Fruit fly (Drosophila melanogaster) whole organism, embryonic: ENCODE results near the gene CG3726.

ENCODE experiments used
- Atf6 ChIP-seq: fragments of 200-800 bp; sonication (Bioruptor generic); IDR thresholded peaks from 2 replicates; pipeline ENCODE4 v1.3.6; 2022; ENCODE audit warnings: missing biosample characterization, missing genetic modification characterization
- C15 ChIP-seq: fragments of 200-800 bp; sonication (Bioruptor generic); IDR thresholded peaks from 3 replicates; pipeline ENCODE4 v1.3.6; 2022; ENCODE audit warnings: missing biosample characterization, missing genetic modification characterization
- CG11085 ChIP-seq: fragments of 200-800 bp; sonication (Bioruptor generic); IDR thresholded peaks from 2 replicates; pipeline ENCODE4 v1.3.6; 2022; ENCODE audit warnings: missing biosample characterization, missing genetic modification characterization
- CG11456 ChIP-seq: fragments of 200-800 bp; sonication (Bioruptor generic); IDR thresholded peaks from 3 replicates; pipeline ENCODE4 v1.3.6; 2022; ENCODE audit warnings: missing biosample characterization, missing genetic modification characterization
- CG14710 ChIP-seq: fragments of 200-800 bp; sonication (Bioruptor generic); optimal IDR thresholded peaks from 3 replicates; lab custom pipeline; 2019; ENCODE audit warnings: missing biosample characterization, mild to moderate bottlenecking, missing genetic modification characterization, moderate library complexity
- CG14860 ChIP-seq: fragments of 200-800 bp; sonication (Bioruptor generic); IDR thresholded peaks from 3 replicates; pipeline ENCODE4 v1.3.6; 2022; ENCODE audit warnings: missing biosample characterization, missing genetic modification characterization; ENCODE audit not compliant: partially characterized antibody
- CG18011 ChIP-seq: fragments of 200-800 bp; sonication (Bioruptor generic); optimal IDR thresholded peaks from 2 replicates; lab custom pipeline; 2017; ENCODE audit warnings: missing biosample characterization, missing genetic modification characterization, mild to moderate bottlenecking, moderate library complexity, missing genotype
- CG2875 ChIP-seq: fragments of 200-800 bp; sonication (Bioruptor generic); optimal IDR thresholded peaks from 2 replicates; lab custom pipeline; 2017; ENCODE audit warnings: missing biosample characterization, mild to moderate bottlenecking, missing genetic modification characterization, missing genetic modification reagents
- CG31441 ChIP-seq: fragments of 200-800 bp; sonication (Bioruptor generic); IDR thresholded peaks from 2 replicates; pipeline ENCODE4 v1.3.6; 2022; ENCODE audit warnings: missing biosample characterization, missing genetic modification characterization
- CG3163 ChIP-seq: fragments of 200-800 bp; sonication (Bioruptor generic); optimal IDR thresholded peaks from 3 replicates; lab custom pipeline; 2016; ENCODE audit warnings: missing biosample characterization, missing genetic modification characterization
- CG32767 ChIP-seq: fragments of 200-800 bp; sonication (Bioruptor generic); IDR thresholded peaks from 2 replicates; pipeline ENCODE4 v1.3.6; 2022; ENCODE audit warnings: missing biosample characterization, missing genetic modification characterization
- CG32772 ChIP-seq: fragments of 200-800 bp; sonication (Bioruptor generic); IDR thresholded peaks from 2 replicates; pipeline ENCODE4 v1.3.6; 2022; ENCODE audit warnings: missing biosample characterization, missing genetic modification characterization
- CG3407 ChIP-seq: fragments of 200-800 bp; sonication (Bioruptor generic); optimal IDR thresholded peaks from 2 replicates; lab custom pipeline; 2018; ENCODE audit warnings: missing biosample characterization, mild to moderate bottlenecking, missing genetic modification characterization
- CG3726 ChIP-seq: fragments of 200-800 bp; sonication (Bioruptor generic); IDR thresholded peaks from 3 replicates; pipeline ENCODE4, ENCODE4 v1.3.6; 2022; ENCODE audit warnings: missing biosample characterization, missing genetic modification characterization
- CG4404 ChIP-seq: fragments of 200-800 bp; sonication (Bioruptor generic); IDR thresholded peaks from 2 replicates; pipeline ENCODE4 v1.3.6; 2022; ENCODE audit warnings: missing biosample characterization, missing genetic modification characterization
- CG4730 ChIP-seq: fragments of 200-800 bp; sonication (Bioruptor generic); IDR thresholded peaks from 2 replicates; pipeline ENCODE4 v1.3.6; 2022; ENCODE audit warnings: missing biosample characterization, missing genetic modification characterization
- CG4854 ChIP-seq: fragments of 200-800 bp; sonication (Bioruptor generic); optimal IDR thresholded peaks from 2 replicates; lab custom pipeline; 2016; ENCODE audit warnings: missing biosample characterization, missing genetic modification characterization, inconsistent platforms
- CG7987 ChIP-seq: fragments of 200-800 bp; sonication (Bioruptor generic); optimal IDR thresholded peaks from 2 replicates; lab custom pipeline; 2018; ENCODE audit warnings: missing biosample characterization, mild to moderate bottlenecking, missing genetic modification characterization, moderate library complexity
- CG8290 ChIP-seq, 3 experiments: fragments of 200-800 bp; sonication (Bioruptor generic); optimal IDR thresholded peaks; 2 replicates each; lab custom pipeline; 2016 to 2019; ENCODE audit warnings: missing biosample characterization in 3 of 3, missing genetic modification characterization in 3 of 3, mild to moderate bottlenecking in 2 of 3, moderate library complexity in 1 of 3
- CG9727 ChIP-seq: fragments of 200-800 bp; sonication (Bioruptor generic); optimal IDR thresholded peaks from 3 replicates; lab custom pipeline; 2017; ENCODE audit warnings: missing biosample characterization, mild to moderate bottlenecking, missing genetic modification characterization
- Ets97D ChIP-seq: fragments of 200-800 bp; sonication (Bioruptor generic); optimal IDR thresholded peaks from 3 replicates; lab custom pipeline; 2016; ENCODE audit warnings: missing biosample characterization, missing genetic modification characterization
- HHEX ChIP-seq: fragments of 200-800 bp; sonication (Bioruptor generic); optimal IDR thresholded peaks from 3 replicates; lab custom pipeline; 2017; ENCODE audit warnings: missing biosample characterization, mild to moderate bottlenecking, missing genetic modification characterization, missing genetic modification reagents
- Meics ChIP-seq: fragments of 200-800 bp; sonication (Bioruptor generic); optimal IDR thresholded peaks from 2 replicates; lab custom pipeline; 2017; ENCODE audit warnings: missing biosample characterization, mild to moderate bottlenecking, missing genetic modification characterization
- NFAT ChIP-seq: fragments of 200-800 bp; sonication (Bioruptor generic); IDR thresholded peaks from 2 replicates; pipeline ENCODE4 v1.3.6; 2022; ENCODE audit warnings: missing biosample characterization, missing genetic modification characterization
- NfI ChIP-seq: fragments of 200-800 bp; sonication (Bioruptor generic); optimal IDR thresholded peaks from 3 replicates; lab custom pipeline; 2018; ENCODE audit warnings: missing biosample characterization, mild to moderate bottlenecking, missing genetic modification characterization, moderate library complexity
- TFAM ChIP-seq: fragments of 200-800 bp; sonication (Bioruptor generic); optimal IDR thresholded peaks from 2 replicates; lab custom pipeline; 2017; ENCODE audit warnings: missing biosample characterization, missing genetic modification characterization, inconsistent platforms
- Xbp1 ChIP-seq: fragments of 200-800 bp; sonication (Bioruptor generic); optimal IDR thresholded peaks from 3 replicates; lab custom pipeline; 2016; ENCODE audit warnings: missing biosample characterization, mild to moderate bottlenecking, missing genetic modification characterization
- amos ChIP-seq: fragments of 200-800 bp; sonication (Bioruptor generic); IDR thresholded peaks from 2 replicates; pipeline ENCODE4 v1.3.6; 2022; ENCODE audit warnings: missing biosample characterization, missing genetic modification characterization; ENCODE audit not compliant: partially characterized antibody
- aop ChIP-seq: fragments of 200-800 bp; sonication (Bioruptor generic); IDR thresholded peaks from 2 replicates; pipeline ENCODE4 v1.3.6; 2022; ENCODE audit warnings: missing biosample characterization, missing genetic modification characterization
- bbx ChIP-seq: fragments of 200-800 bp; sonication (Bioruptor generic); IDR thresholded peaks from 2 replicates; pipeline ENCODE4 v1.3.6; 2022; ENCODE audit warnings: missing biosample characterization, missing genetic modification characterization; ENCODE audit not compliant: partially characterized antibody
- bigmax ChIP-seq: fragments of 200-800 bp; sonication (Bioruptor generic); optimal IDR thresholded peaks from 2 replicates; lab custom pipeline; 2018; ENCODE audit warnings: missing biosample characterization, mild to moderate bottlenecking, missing genetic modification characterization
- chif ChIP-seq, 2 experiments: fragments of 200-800 bp; sonication (Bioruptor generic); optimal IDR thresholded peaks; 3 replicates each; lab custom pipeline; 2016; ENCODE audit warnings: missing biosample characterization in 2 of 2, missing genetic modification characterization in 2 of 2
- chm ChIP-seq: fragments of 200-800 bp; sonication (Bioruptor generic); IDR thresholded peaks from 2 replicates; pipeline ENCODE4 v1.3.6; 2022; ENCODE audit warnings: missing biosample characterization, missing genetic modification characterization
- corto ChIP-seq: fragments of 200-800 bp; sonication (Bioruptor generic); optimal IDR thresholded peaks from 2 replicates; lab custom pipeline; 2016; ENCODE audit warnings: missing biosample characterization, mild to moderate bottlenecking, missing genetic modification characterization, moderate library complexity
- dati ChIP-seq: fragments of 200-800 bp; sonication (Bioruptor generic); IDR thresholded peaks from 2 replicates; pipeline ENCODE4 v1.3.6; 2022; ENCODE audit warnings: missing biosample characterization, missing genetic modification characterization
- knrl ChIP-seq: fragments of 200-800 bp; sonication (Bioruptor generic); IDR thresholded peaks from 3 replicates; pipeline ENCODE4 v1.3.6; 2022; ENCODE audit warnings: missing biosample characterization, missing genetic modification characterization; ENCODE audit not compliant: partially characterized antibody
- lov ChIP-seq, 2 experiments: fragments of 200-800 bp in 1 of 2; fragments of >200 bp in 1 of 2; sonication (Bioruptor generic) in 1 of 2; IDR thresholded peaks in 1 of 2; optimal IDR thresholded peaks in 1 of 2; 2 replicates in 1 of 2; 3 replicates in 1 of 2; pipeline versions ENCODE4 v1.3.6 to Lab custom; 2017 to 2022; ENCODE audit warnings: missing biosample characterization in 1 of 2, missing genetic modification characterization in 1 of 2
- nmo ChIP-seq: fragments of 200-800 bp; sonication (Bioruptor generic); optimal IDR thresholded peaks from 2 replicates; lab custom pipeline; 2018; ENCODE audit warnings: missing biosample characterization, mild to moderate bottlenecking, missing genetic modification characterization, moderate library complexity
- oc ChIP-seq: fragments of 200-800 bp; sonication (Bioruptor generic); optimal IDR thresholded peaks from 2 replicates; lab custom pipeline; 2018; ENCODE audit warnings: missing biosample characterization, mild to moderate bottlenecking, missing genetic modification characterization, moderate library complexity
- pan ChIP-seq, 4 experiments: fragments of >200 bp in 3 of 4; fragments of 200-800 bp in 1 of 4; sonication (Bioruptor generic) in 1 of 4; optimal IDR thresholded peaks in 3 of 4; IDR thresholded peaks in 1 of 4; 2 replicates each; pipeline versions ENCODE4 v1.3.6 to Lab custom; 2017 to 2022; ENCODE audit warnings: missing biosample characterization in 2 of 4, missing genetic modification characterization in 2 of 4, mixed read lengths in 1 of 4
- pnt ChIP-seq: fragments of 200-800 bp; sonication (Bioruptor generic); optimal IDR thresholded peaks from 3 replicates; lab custom pipeline; 2016; ENCODE audit warnings: missing biosample characterization, missing genetic modification characterization
- pros ChIP-seq: fragments of 200-800 bp; sonication (Bioruptor generic); optimal IDR thresholded peaks from 3 replicates; lab custom pipeline; 2019; ENCODE audit warnings: missing biosample characterization, mild to moderate bottlenecking, missing genetic modification characterization, moderate library complexity
- pzg ChIP-seq: fragments of 200-800 bp; sonication (Bioruptor generic); optimal IDR thresholded peaks from 3 replicates; lab custom pipeline; 2018; ENCODE audit warnings: missing biosample characterization, mild to moderate bottlenecking, missing genetic modification characterization, moderate library complexity
- vfl ChIP-seq: fragments of 200-800 bp; sonication (Bioruptor generic); optimal IDR thresholded peaks from 2 replicates; lab custom pipeline; 2016; ENCODE audit warnings: missing biosample characterization, missing genetic modification characterization
- wek ChIP-seq: fragments of 200-800 bp; sonication (Bioruptor generic); optimal IDR thresholded peaks from 3 replicates; lab custom pipeline; 2018; ENCODE audit warnings: missing biosample characterization, mild to moderate bottlenecking, missing genetic modification characterization, moderate library complexity
- zfh1 ChIP-seq: fragments of 200-800 bp; sonication (Bioruptor generic); IDR thresholded peaks from 3 replicates; pipeline ENCODE4 v1.3.6; 2022; ENCODE audit warnings: missing biosample characterization, missing genetic modification characterization

Gene CG3726

dm6 chrX:5886764-5887555, 29.9 kb upstream of the CG3726 start (continued):
- TF ChIP-seq chif (GFP tag; optimal IDR thresholded peaks at IDR 0.05; lab: Kevin White, UChicago) (peak in 1 of 2 experiments; percentile 31), C15 (GFP tag; lab: Robert Waterston, UW) (no peak), lov (optimal IDR thresholded peaks at IDR 0.05; lab: Kevin White, UChicago) (no peak), lov (GFP tag; IDR thresholded peaks at IDR 0.05; lab: Robert Waterston, UW) (0 out of 3 replicates have a peak, but pooled peaks have one; percentile 48), CG31441 (GFP tag; lab: Robert Waterston, UW) (0 out of 2 replicates have a peak, but pooled peaks have one; percentile 33), bigmax (GFP tag; lab: Kevin White, UChicago) (no peak), CG9727 (GFP tag; lab: Kevin White, UChicago) (peak; percentile 14), CG4404 (GFP tag; lab: Robert Waterston, UW) (no peak), pan (optimal IDR thresholded peaks at IDR 0.05; lab: Kevin White, UChicago) (no peak), pan (GFP tag; optimal IDR thresholded peaks at IDR 0.05 in 1 of 2, IDR thresholded peaks at IDR 0.05 in 1 of 2) (no peak), pnt (GFP tag; lab: Kevin White, UChicago) (peak; percentile 31), Atf6 (GFP tag; lab: Robert Waterston, UW) (no peak), bbx (GFP tag; lab: Robert Waterston, UW) (no peak), zfh1 (GFP tag; lab: Robert Waterston, UW) (peak; percentile 77; the same call in 2 of the 3 replicates), aop (GFP tag; lab: Robert Waterston, UW) (no peak), NFAT (GFP tag; lab: Robert Waterston, UW) (no peak), chm (GFP tag; lab: Robert Waterston, UW) (peak; percentile 38; the same call in 1 of the 2 replicates), Meics (GFP tag; lab: Kevin White, UChicago) (no peak), pzg (GFP tag; lab: Kevin White, UChicago) (no peak), oc (tag; lab: Kevin White, UChicago) (peak; percentile 57), CG14860 (no peak), pros (peak; percentile 13), CG18011 (GFP tag; lab: Kevin White, UChicago) (no peak), CG14710 (tag; lab: Kevin White, UChicago) (no peak), CG2875 (GFP tag; lab: Kevin White, UChicago) (no peak), Ets97D (GFP tag; lab: Kevin White, UChicago) (no peak), NfI (GFP tag; lab: Kevin White, UChicago) (no peak), CG32767 (GFP tag; lab: Robert Waterston, UW) (0 out of 2 replicates have a peak, but pooled peaks have one; percentile 9), amos (GFP tag; lab: Robert Waterston, UW) (no peak), CG3163 (no peak), Xbp1 (GFP tag; lab: Kevin White, UChicago) (peak; percentile 30), wek (no peak), CG32772 (GFP tag; lab: Robert Waterston, UW) (peak; percentile 39; the same call in 1 of the 2 replicates), nmo (peak; percentile 17), CG11085 (no peak), corto (GFP tag; lab: Kevin White, UChicago) (peak; percentile 65), CG3407 (GFP tag; lab: Kevin White, UChicago) (no peak), CG3726 (GFP tag; lab: Robert Waterston, UW) (0 out of 3 replicates have a peak, but pooled peaks have one; percentile 63), CG7987 (no peak), CG8290 (GFP tag; optimal IDR thresholded peaks at IDR 0.05; lab: Kevin White, UChicago) (peak; percentile 13), CG8290 (tag; optimal IDR thresholded peaks at IDR 0.05; lab: Kevin White, UChicago) (peak in 1 of 2 experiments; percentile 16), CG11456 (GFP tag; lab: Robert Waterston, UW) (peak; percentile 52; the same call in 2 of the 3 replicates), knrl (GFP tag; lab: Robert Waterston, UW) (no peak), CG4854 (GFP tag; lab: Kevin White, UChicago) (no peak), vfl (GFP tag; lab: Kevin White, UChicago) (no peak), TFAM (GFP tag; lab: Kevin White, UChicago) (no peak), dati (GFP tag; lab: Robert Waterston, UW) (peak; percentile 14; the same call in 1 of the 2 replicates), HHEX (no peak), CG4730 (GFP tag; lab: Robert Waterston, UW) (no peak)
